Worm (Caenorhabditis elegans) whole organism, midembryonic: Measurements from ENCODE around the gene vps-29.

Source experiments
- T22C8.4 ChIP-seq: fragments of 200-800 bp; sonication (Bioruptor generic); IDR thresholded peaks from 2 replicates; pipeline ENCODE4 v1.3.6; 2022; ENCODE audit warnings: missing genetic modification characterization, missing compliant biosample characterization
- cog-1 ChIP-seq: sonication (generic microtip); optimal IDR thresholded peaks from 2 replicates; lab custom pipeline; 2016; ENCODE audit warnings: missing genetic modification characterization, missing compliant biosample characterization
- flt-1 ChIP-seq: fragments of 200-800 bp; sonication (Bioruptor generic); IDR thresholded peaks from 2 replicates; pipeline ENCODE4 v1.3.6; 2022; ENCODE audit warnings: missing genetic modification characterization, missing compliant biosample characterization
- klf-2 ChIP-seq: fragments of 200-800 bp; sonication (Bioruptor generic); conservative IDR thresholded peaks from 2 replicates; pipeline ENCODE4 v1.3.6; 2022; ENCODE audit warnings: missing genetic modification reagents, missing genetic modification characterization, missing compliant biosample characterization
- med-1 ChIP-seq: sonication (generic microtip); optimal IDR thresholded peaks from 2 replicates; lab custom pipeline; 2017; ENCODE audit warnings: missing genetic modification characterization, mild to moderate bottlenecking, missing compliant biosample characterization, antibody characterized with exemption, missing genetic modification reagents; ENCODE audit not compliant: insufficient read depth
- ref-1 ChIP-seq: fragments of 200-800 bp; sonication (Bioruptor generic); conservative IDR thresholded peaks from 2 replicates; pipeline ENCODE4 v1.3.6; 2022; ENCODE audit warnings: missing genetic modification reagents, missing genetic modification characterization, missing compliant biosample characterization
- tab-1 ChIP-seq: fragments of 200-800 bp; sonication (Bioruptor generic); IDR thresholded peaks from 2 replicates; pipeline ENCODE4 v1.3.6; 2022; ENCODE audit warnings: missing genetic modification characterization, missing compliant biosample characterization
- ztf-23 ChIP-seq: fragments of 200-800 bp; sonication (Bioruptor generic); IDR thresholded peaks from 2 replicates; pipeline ENCODE4 v1.3.6; 2022; ENCODE audit warnings: missing genetic modification reagents, missing genetic modification characterization, missing compliant biosample characterization
- ztf-29 ChIP-seq: fragments of 200-800 bp; sonication (Bioruptor generic); IDR thresholded peaks from 2 replicates; pipeline ENCODE4 v1.3.6; 2022; ENCODE audit warnings: missing genetic modification reagents, missing genetic modification characterization, missing compliant biosample characterization

The vps-29 gene

ce11 chrIII:10085574-10085973 is 27.3 kb downstream of the vps-29 start:
- TF ChIP-seq ztf-23 (GFP tag; lab: Robert Waterston, UW), result no peak
- no peak for TF ChIP-seq ref-1 (GFP tag; lab: Robert Waterston, UW)
- no peak for TF ChIP-seq cog-1 (tag; lab: Kevin White, UChicago)
- no peak for TF ChIP-seq klf-2
- no peak for TF ChIP-seq med-1 (GFP tag; lab: Kevin White, UChicago)

DNA sequence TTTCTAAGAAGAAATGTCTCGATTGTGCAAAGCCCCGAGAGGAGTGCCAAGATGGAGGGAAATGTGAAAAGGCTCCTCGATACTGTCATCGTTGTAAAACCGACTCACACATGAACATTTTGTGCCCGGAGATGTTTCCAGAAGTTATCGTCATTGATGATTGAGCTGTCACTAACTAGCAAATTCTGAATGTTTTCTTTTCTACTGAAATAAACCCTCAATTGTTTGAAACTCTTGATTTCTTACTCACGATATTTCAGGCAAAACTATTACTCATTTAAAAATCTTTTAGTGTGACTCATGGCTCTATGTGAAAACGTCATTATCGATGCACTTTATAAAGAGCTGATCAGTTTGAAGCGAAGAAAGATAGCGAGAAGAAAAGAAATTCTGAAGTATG is 27.8 kb downstream of the vps-29 start, which contains the start of gene T16H12.13:
T16H12.13 (plus strand) TSS at position 301 of the 400 bp plus-strand sequence.
- no peak for TF ChIP-seq T22C8.4 (GFP tag; lab: Robert Waterston, UW)
- TF ChIP-seq cog-1 (tag; lab: Kevin White, UChicago), result no peak
- no peak for TF ChIP-seq ref-1 (GFP tag; lab: Robert Waterston, UW)
- TF ChIP-seq ztf-29 (GFP tag; lab: Robert Waterston, UW), result no peak
- TF ChIP-seq flt-1, result no peak
- no peak for TF ChIP-seq med-1 (GFP tag; lab: Kevin White, UChicago)
- no peak for TF ChIP-seq ztf-23 (GFP tag; lab: Robert Waterston, UW)
- no peak for TF ChIP-seq tab-1 (GFP tag; lab: Robert Waterston, UW)
- no peak for TF ChIP-seq klf-2

ce11 chrIII:10083242-10083641 is 29.6 kb downstream of the vps-29 start, which contains the start of gene T16H12.3:
Gene T16H12.3, minus strand, starts transcription at chrIII:10083292.
- no peak for TF ChIP-seq tab-1 (GFP tag; lab: Robert Waterston, UW)
- no peak for TF ChIP-seq T22C8.4 (GFP tag; lab: Robert Waterston, UW)
- TF ChIP-seq med-1 (GFP tag; lab: Kevin White, UChicago), result no peak
- no peak for TF ChIP-seq ztf-23 (GFP tag; lab: Robert Waterston, UW)
- no peak for TF ChIP-seq ref-1 (GFP tag; lab: Robert Waterston, UW)
- no peak for TF ChIP-seq klf-2
- TF ChIP-seq ztf-29 (GFP tag; lab: Robert Waterston, UW), result no peak
- TF ChIP-seq flt-1, result no peak
- no peak for TF ChIP-seq cog-1 (tag; lab: Kevin White, UChicago)

DNA sequence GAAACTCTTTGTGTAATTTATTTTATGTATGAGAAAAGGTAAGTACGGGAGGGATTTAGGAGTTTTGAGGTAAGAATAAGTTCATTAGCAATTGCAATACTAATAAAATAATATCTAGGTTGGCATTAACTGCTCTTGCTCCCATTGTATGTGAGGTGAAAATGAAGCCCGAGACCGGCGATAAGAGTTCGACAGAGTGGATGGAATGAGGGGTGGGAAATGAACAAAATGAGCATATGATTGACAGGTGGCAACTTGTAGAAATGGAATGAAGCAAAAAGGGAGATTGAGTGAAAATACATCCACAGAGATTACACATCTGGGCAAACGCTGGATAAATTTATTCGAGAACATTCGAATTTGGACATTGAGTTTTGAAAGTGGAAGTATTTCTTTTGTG is 34.1 kb downstream of the vps-29 start:
- TF ChIP-seq flt-1 (no peak), klf-2 (no peak), cog-1 (tag; lab: Kevin White, UChicago) (no peak), med-1 (GFP tag; lab: Kevin White, UChicago) (no peak), tab-1 (GFP tag; lab: Robert Waterston, UW) (no peak), ztf-23 (GFP tag; lab: Robert Waterston, UW) (no peak), T22C8.4 (GFP tag; lab: Robert Waterston, UW) (no peak), ref-1 (GFP tag; lab: Robert Waterston, UW) (no peak), ztf-29 (GFP tag; lab: Robert Waterston, UW) (no peak)

DNA sequence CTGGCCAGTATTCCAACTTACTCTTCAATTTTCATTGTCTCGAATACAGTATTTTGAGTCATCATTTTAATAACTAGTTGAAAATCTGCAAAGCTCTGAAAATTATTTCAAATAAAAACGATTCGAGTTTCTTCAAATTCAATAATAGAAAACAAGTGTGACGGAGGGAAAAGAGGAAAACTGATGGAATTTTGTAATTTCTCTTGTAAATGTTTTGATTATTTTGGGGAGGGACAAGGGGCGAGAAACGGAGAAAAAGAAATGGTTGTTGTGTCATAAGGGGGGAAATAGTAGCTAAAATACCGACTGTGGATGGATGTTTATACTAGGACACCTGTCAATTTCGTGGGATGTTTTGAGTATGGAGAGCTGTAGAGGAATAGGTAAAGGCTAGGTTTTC is 34.7 kb downstream of the vps-29 start, which contains the start of gene T16G12.9:
T16G12.9 (minus strand) TSS at position 101 of the 400 bp plus-strand sequence.
- TF ChIP-seq ztf-29 (GFP tag; lab: Robert Waterston, UW) (no peak), flt-1 (no peak), klf-2 (no peak), tab-1 (GFP tag; lab: Robert Waterston, UW) (no peak), ref-1 (GFP tag; lab: Robert Waterston, UW) (no peak), T22C8.4 (GFP tag; lab: Robert Waterston, UW) (no peak), ztf-23 (GFP tag; lab: Robert Waterston, UW) (no peak), cog-1 (tag; lab: Kevin White, UChicago) (no peak), med-1 (GFP tag; lab: Kevin White, UChicago) (no peak)

ce11 chrIII:10076042-10076441 is 36.8 kb downstream of the vps-29 start:
- TF ChIP-seq klf-2 (no peak), T22C8.4 (GFP tag; lab: Robert Waterston, UW) (no peak), med-1 (GFP tag; lab: Kevin White, UChicago) (no peak), cog-1 (tag; lab: Kevin White, UChicago) (no peak), flt-1 (no peak), ref-1 (GFP tag; lab: Robert Waterston, UW) (no peak), ztf-29 (GFP tag; lab: Robert Waterston, UW) (no peak), ztf-23 (GFP tag; lab: Robert Waterston, UW) (no peak), tab-1 (GFP tag; lab: Robert Waterston, UW) (no peak)

ce11 chrIII:10069278-10069677 is 43.6 kb downstream of the vps-29 start, which contains the start of gene T16G12.6:
Gene T16G12.6, plus strand, starts transcription at chrIII:10069578.
- no peak for TF ChIP-seq klf-2
- no peak for TF ChIP-seq flt-1
- TF ChIP-seq ztf-23 (GFP tag; lab: Robert Waterston, UW), result no peak
- no peak for TF ChIP-seq cog-1 (tag; lab: Kevin White, UChicago)
- TF ChIP-seq ztf-29 (GFP tag; lab: Robert Waterston, UW), result no peak
- TF ChIP-seq med-1 (GFP tag; lab: Kevin White, UChicago), result no peak
- TF ChIP-seq tab-1 (GFP tag; lab: Robert Waterston, UW), result no peak
- no peak for TF ChIP-seq T22C8.4 (GFP tag; lab: Robert Waterston, UW)
- no peak for TF ChIP-seq ref-1 (GFP tag; lab: Robert Waterston, UW)

- peak; percentile 71 for TF ChIP-seq flt-1
- no peak for TF ChIP-seq ref-1 (GFP tag; lab: Robert Waterston, UW)
- no peak for TF ChIP-seq ztf-29 (GFP tag; lab: Robert Waterston, UW)
- no peak for TF ChIP-seq tab-1 (GFP tag; lab: Robert Waterston, UW)
- peak; percentile 37 for TF ChIP-seq cog-1 (tag; lab: Kevin White, UChicago)
- TF ChIP-seq T22C8.4 (GFP tag; lab: Robert Waterston, UW), result peak; percentile 10; the same call in 1 of the 2 replicates
- TF ChIP-seq klf-2, result no peak
Observed at ce11 chrIII:10064140-10064539, 48.7 kb downstream of the vps-29 start, which contains the start of gene ekl-6. Gene ekl-6, plus strand, starts transcription at chrIII:10064404.
